Fruit fly (Drosophila melanogaster) whole organism, adult: ENCODE data around the gene na.
A peak's percentile ranks its signal among the peaks of the same experiment; 100 is the strongest.

Experiments
- CG7101 ChIP-seq: fragments of 200-800 bp; sonication (Bioruptor generic); optimal IDR thresholded peaks from 2 replicates; lab custom pipeline; 2018; ENCODE audit warnings: missing biosample characterization, mild to moderate bottlenecking, missing genetic modification characterization, moderate library complexity
- Hr96 ChIP-seq: fragments of 200-800 bp; sonication (Bioruptor generic); optimal IDR thresholded peaks from 2 replicates; lab custom pipeline; 2016; ENCODE audit warnings: missing biosample characterization, missing genetic modification characterization
- Mnt ChIP-seq: fragments of 200-800 bp; sonication (Bioruptor generic); optimal IDR thresholded peaks from 2 replicates; lab custom pipeline; 2016; ENCODE audit warnings: missing biosample characterization, mild to moderate bottlenecking, missing genetic modification characterization
- kay ChIP-seq: fragments of 200-800 bp; sonication (Bioruptor generic); peaks from one replicate; lab custom pipeline; 2016; ENCODE audit warnings: missing biosample characterization, missing genetic modification characterization, borderline replicate concordance

- TF ChIP-seq Mnt (GFP tag; lab: Kevin White, UChicago) (peak; percentile 9), kay (GFP tag; lab: Kevin White, UChicago) (no peak), Hr96 (GFP tag; lab: Kevin White, UChicago) (no peak), CG7101 (tag; lab: Kevin White, UChicago) (peak; percentile 58)
These were observed 32.3 kb upstream of the na start, which contains the start of gene CG42271 for dm6 chrX:14233843-14234337.
